Fruit fly (Drosophila melanogaster): Measurements from ENCODE around the gene CG3513.

Gene CG3513

DNA sequence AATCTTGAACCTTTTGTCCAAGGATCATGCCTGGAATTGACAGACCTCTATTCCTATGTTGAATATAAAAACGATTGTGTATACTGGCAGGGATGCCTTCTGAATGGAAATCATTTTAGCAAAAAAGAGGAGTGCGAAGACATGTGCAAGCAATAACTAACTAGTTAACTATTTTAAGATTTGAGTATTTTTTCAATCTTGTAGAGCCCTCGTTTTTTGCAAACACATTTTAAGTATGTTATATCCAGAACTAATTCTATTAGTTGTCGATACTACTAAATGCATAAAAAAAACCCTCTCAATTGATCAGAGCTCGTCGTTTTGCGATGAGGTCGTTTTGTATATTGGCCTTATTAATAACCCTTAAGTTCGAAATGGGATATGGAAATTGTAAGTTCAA is 7.4 kb upstream of the CG3513 start, which contains the start of gene Sfp24C1:
TSS of gene Sfp24C1 (plus strand) at position 301 of the 400 bp plus-strand sequence.
- no peak for TF ChIP-seq CG32006 (GFP tag; optimal IDR thresholded peaks at IDR 0.05)
- TF ChIP-seq Ets21C (GFP tag; optimal IDR thresholded peaks at IDR 0.05), result no peak
- TF ChIP-seq net (GFP tag; optimal IDR thresholded peaks at IDR 0.05), result no peak
- TF ChIP-seq CG3032 (tag; optimal IDR thresholded peaks at IDR 0.05), result no peak
- TF ChIP-seq Hr39 (GFP tag; optimal IDR thresholded peaks at IDR 0.05), result no peak
- TF ChIP-seq achi (GFP tag; optimal IDR thresholded peaks at IDR 0.05), result no peak
- TF ChIP-seq CG34406 (GFP tag; optimal IDR thresholded peaks at IDR 0.05), result no peak
- TF ChIP-seq CG6276 (GFP tag; optimal IDR thresholded peaks at IDR 0.05), result no peak
- TF ChIP-seq CG4318 (GFP tag; optimal IDR thresholded peaks at IDR 0.05), result no peak
- TF ChIP-seq CG3919 (GFP tag; optimal IDR thresholded peaks at IDR 0.05), result no peak
- no peak for TF ChIP-seq CG16779 (tag; optimal IDR thresholded peaks at IDR 0.05)
- TF ChIP-seq Ets96B (tag; optimal IDR thresholded peaks at IDR 0.05), result no peak
- no peak for TF ChIP-seq eg (GFP tag; IDR thresholded peaks at IDR 0.05)
- no peak for TF ChIP-seq CG6792 (GFP tag; optimal IDR thresholded peaks at IDR 0.05)
- no peak for TF ChIP-seq Sox102F (GFP tag; optimal IDR thresholded peaks at IDR 0.05)
- no peak for TF ChIP-seq fd85E (GFP tag; optimal IDR thresholded peaks at IDR 0.05)

DNA sequence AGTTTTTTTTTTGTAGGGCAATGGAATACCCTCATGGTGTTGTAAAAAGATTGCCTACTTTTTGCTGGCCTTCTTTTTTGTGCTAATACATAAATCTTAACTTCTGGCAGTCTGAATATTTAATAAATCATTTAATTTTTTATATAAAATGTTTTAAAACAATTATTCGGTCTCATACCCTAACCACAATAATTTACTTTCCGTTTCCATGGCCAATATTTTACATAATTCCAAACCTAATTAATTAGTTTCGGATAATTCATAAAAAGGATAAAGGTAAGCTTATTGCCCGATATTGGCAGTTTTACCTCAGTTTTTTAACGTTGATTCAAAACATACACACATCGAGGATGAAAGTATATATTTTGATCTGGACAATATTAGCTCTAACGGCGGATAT is 6.9 kb upstream of the CG3513 start, which contains the start of gene CG42465:
TSS of gene CG42465 (plus strand) at position 301 of the 400 bp plus-strand sequence.
- no peak for TF ChIP-seq Hr4 (GFP tag; optimal IDR thresholded peaks at IDR 0.05)
- no peak for TF ChIP-seq CG6854 (GFP tag; optimal IDR thresholded peaks at IDR 0.05)
- TF ChIP-seq Lpt (GFP tag; optimal IDR thresholded peaks at IDR 0.05), result no peak
- no peak for TF ChIP-seq CG6808 (GFP tag; optimal IDR thresholded peaks at IDR 0.05)
- no peak for TF ChIP-seq CG1621 (tag; optimal IDR thresholded peaks at IDR 0.05)
- TF ChIP-seq Sox14 (GFP tag; optimal IDR thresholded peaks at IDR 0.05), result no peak
- TF ChIP-seq CG34406 (GFP tag; optimal IDR thresholded peaks at IDR 0.05), result no peak
- TF ChIP-seq fkh (GFP tag; optimal IDR thresholded peaks at IDR 0.05), result no peak
- no peak for TF ChIP-seq Smox (GFP tag; optimal IDR thresholded peaks at IDR 0.05)
- TF ChIP-seq Gug (GFP tag; IDR thresholded peaks at IDR 0.05), result no peak
- no peak for TF ChIP-seq vri (GFP tag; optimal IDR thresholded peaks at IDR 0.05)
- no peak for TF ChIP-seq spab (GFP tag; optimal IDR thresholded peaks at IDR 0.05)
- TF ChIP-seq svp (GFP tag), result no peak
- TF ChIP-seq cyc (GFP tag; optimal IDR thresholded peaks at IDR 0.05), result no peak
- no peak for TF ChIP-seq CG11294 (GFP tag; IDR thresholded peaks at IDR 0.05)
- TF ChIP-seq CG6276 (GFP tag; optimal IDR thresholded peaks at IDR 0.05), result no peak

dm6 chr2L:3698992-3699514 is 6.1 kb upstream of the CG3513 start, which contains the start of the genes CG10031 and CG42464:
TSS of gene CG10031 (minus strand) at chr2L:3699092.
TSS of gene CG42464 (plus strand) at chr2L:3699464.
- TF ChIP-seq CG8119 (GFP tag; IDR thresholded peaks at IDR 0.05) (no peak), Ets21C (GFP tag; optimal IDR thresholded peaks at IDR 0.05) (no peak), eg (GFP tag; IDR thresholded peaks at IDR 0.05) (no peak), Eip78C (GFP tag) (no peak), spab (GFP tag; optimal IDR thresholded peaks at IDR 0.05) (no peak), Hr38 (GFP tag; optimal IDR thresholded peaks at IDR 0.05) (no peak), achi (GFP tag; optimal IDR thresholded peaks at IDR 0.05) (no peak), Smox (GFP tag; optimal IDR thresholded peaks at IDR 0.05) (no peak), CG15336 (GFP tag; IDR thresholded peaks at IDR 0.05) (no peak), CG9139 (GFP tag; optimal IDR thresholded peaks at IDR 0.05) (no peak), CG3919 (GFP tag; optimal IDR thresholded peaks at IDR 0.05) (no peak), topi (GFP tag; optimal IDR thresholded peaks at IDR 0.05) (no peak), lz (GFP tag; optimal IDR thresholded peaks at IDR 0.05) (no peak), CG8319 (GFP tag; optimal IDR thresholded peaks at IDR 0.05) (no peak), CG31627 (GFP tag; optimal IDR thresholded peaks at IDR 0.05) (no peak), svp (GFP tag) (no peak), pdm3 (GFP tag; optimal IDR thresholded peaks at IDR 0.05) (no peak), Sox15 (GFP tag; optimal IDR thresholded peaks at IDR 0.05) (no peak)

All from whole organism, prepupa.